Worm (Caenorhabditis elegans) whole organism, L1 larva: ENCODE data around the gene ugt-52.

ENCODE experiments used
- C04F5.9 ChIP-seq: sonication (generic microtip); optimal IDR thresholded peaks from 2 replicates; lab custom pipeline; 2016; ENCODE audit warnings: missing genetic modification characterization, missing compliant biosample characterization
- ama-1 ChIP-seq: fragments of 150-350 bp; optimal IDR thresholded peaks from 2 replicates; lab custom pipeline; 2014
- ceh-82 ChIP-seq, 3 experiments: fragments of 150-350 bp in 1 of 3; sonication (generic microtip) in 2 of 3; optimal IDR thresholded peaks; 2 replicates each; lab custom pipeline; 2014 to 2017; ENCODE audit warnings: missing biosample characterization in 3 of 3, missing genetic modification characterization in 3 of 3
- egl-27 ChIP-seq, 2 experiments: fragments of 150-350 bp in 1 of 2; sonication (generic microtip); optimal IDR thresholded peaks; 3 replicates each; lab custom pipeline; 2017 to 2018; ENCODE audit warnings: missing biosample characterization in 2 of 2, missing genetic modification characterization in 2 of 2, missing genetic modification reagents in 2 of 2
- elt-3 ChIP-seq, 6 experiments: fragments of 150-350 bp in 1 of 6; sonication (generic microtip); optimal IDR thresholded peaks; 2 replicates each; lab custom pipeline; 2017 to 2018; ENCODE audit warnings: missing biosample characterization in 6 of 6, missing genetic modification characterization in 6 of 6, inconsistent platforms in 1 of 6
- nhr-19 ChIP-seq: fragments of 200-800 bp; sonication (Bioruptor generic); conservative IDR thresholded peaks from 2 replicates; pipeline ENCODE4 v1.3.6; 2022; ENCODE audit warnings: missing genetic modification characterization, missing compliant biosample characterization
- pax-3 ChIP-seq: fragments of 200-800 bp; sonication (Bioruptor generic); optimal IDR thresholded peaks from 2 replicates; lab custom pipeline; 2018; ENCODE audit warnings: mild to moderate bottlenecking, missing genetic modification characterization, moderate library complexity, missing compliant biosample characterization
- unc-30 ChIP-seq: sonication (generic microtip); optimal IDR thresholded peaks from 2 replicates; lab custom pipeline; 2017; ENCODE audit warnings: missing biosample characterization, missing genetic modification characterization

- TF ChIP-seq unc-30 = no peak
- no peak for TF ChIP-seq C04F5.9 (tag; lab: Kevin White, UChicago)
- TF ChIP-seq ama-1 = no peak
- no peak for TF ChIP-seq egl-27 (tag; optimal IDR thresholded peaks at IDR 0.05; lab: Kevin White, UChicago)
- TF ChIP-seq ceh-82 (tag; optimal IDR thresholded peaks at IDR 0.05; lab: Kevin White, UChicago) = no peak
- no peak for TF ChIP-seq pax-3
- no peak for TF ChIP-seq elt-3 (tag; optimal IDR thresholded peaks at IDR 0.05; lab: Kevin White, UChicago)
- no peak for TF ChIP-seq nhr-19 (GFP tag; lab: Robert Waterston, UW)
Measured at ce11 chrIV:794275-794674, 15.7 kb downstream of the ugt-52 start, which contains the start of gene F56B3.4.
